Worm (Caenorhabditis elegans) whole organism, L4 larva: Measurements from ENCODE around the gene F43G6.16.

Source experiments
- D1046.2 ChIP-seq: fragments of 200-800 bp; sonication (Bioruptor generic); IDR thresholded peaks from 2 replicates; pipeline ENCODE4 v1.3.6; 2022; ENCODE audit warnings: missing genetic modification characterization, missing compliant biosample characterization
- F26F4.8 ChIP-seq: fragments of 200-800 bp; sonication (Bioruptor generic); conservative IDR thresholded peaks from 2 replicates; pipeline ENCODE4 v1.3.6; 2022; ENCODE audit warnings: missing genetic modification characterization, missing compliant biosample characterization
- F49E8.2 ChIP-seq: sonication (generic microtip); optimal IDR thresholded peaks from 2 replicates; lab custom pipeline; 2016; ENCODE audit warnings: missing compliant biosample characterization, mild to moderate bottlenecking, missing genetic modification characterization, borderline replicate concordance
- R02D3.7 ChIP-seq: fragments of 150-350 bp; sonication (generic microtip); optimal IDR thresholded peaks from 3 replicates; lab custom pipeline; 2014; ENCODE audit warnings: missing biosample characterization, missing genetic modification characterization
- T26A8.4 ChIP-seq: fragments of 200-800 bp; sonication (Bioruptor generic); IDR thresholded peaks from 2 replicates; pipeline ENCODE4 v1.3.6; 2022; ENCODE audit warnings: missing genetic modification characterization, missing compliant biosample characterization
- Y48G9A.11 ChIP-seq: fragments of 200-800 bp; sonication (Bioruptor generic); IDR thresholded peaks from 2 replicates; pipeline ENCODE4 v1.3.6; 2022; ENCODE audit warnings: missing genetic modification reagents, missing genetic modification characterization, missing compliant biosample characterization
- ZK546.5 ChIP-seq, 2 experiments: sonication (generic microtip); optimal IDR thresholded peaks; 2 replicates each; lab custom pipeline; 2017; ENCODE audit warnings: missing biosample characterization in 2 of 2, missing genetic modification characterization in 2 of 2
- ama-1 ChIP-seq: fragments of 150-350 bp; optimal IDR thresholded peaks from 2 replicates; lab custom pipeline; 2014; ENCODE audit warnings: inconsistent platforms, mixed read lengths
- attf-4 ChIP-seq: sonication (generic microtip); optimal IDR thresholded peaks from 3 replicates; lab custom pipeline; 2017; ENCODE audit warnings: missing biosample characterization, missing genetic modification characterization
- ceh-20 ChIP-seq: fragments of 200-800 bp; sonication (Bioruptor generic); IDR thresholded peaks from 2 replicates; pipeline ENCODE4 v1.3.6; 2022; ENCODE audit warnings: missing genetic modification reagents, missing genetic modification characterization, missing compliant biosample characterization
- ceh-32 ChIP-seq: sonication (generic microtip); optimal IDR thresholded peaks from 2 replicates; lab custom pipeline; 2016; ENCODE audit warnings: mild to moderate bottlenecking, missing genetic modification characterization, missing compliant biosample characterization; ENCODE audit not compliant: poor library complexity
- ceh-44 ChIP-seq: fragments of 200-800 bp; sonication (Bioruptor generic); IDR thresholded peaks from 2 replicates; pipeline ENCODE4 v1.3.6; 2022; ENCODE audit warnings: missing genetic modification reagents, missing genetic modification characterization, missing compliant biosample characterization
- ceh-62 ChIP-seq: sonication (generic microtip); optimal IDR thresholded peaks from 2 replicates; lab custom pipeline; 2017; ENCODE audit warnings: missing biosample characterization, missing genetic modification characterization
- ceh-82 ChIP-seq: sonication (generic microtip); optimal IDR thresholded peaks from 2 replicates; lab custom pipeline; 2017; ENCODE audit warnings: missing biosample characterization, missing genetic modification characterization
- ctbp-1 ChIP-seq: fragments of 200-800 bp; sonication (Bioruptor generic); IDR thresholded peaks from 2 replicates; pipeline ENCODE4 v1.3.6; 2022; ENCODE audit warnings: missing genetic modification reagents, missing genetic modification characterization, missing compliant biosample characterization
- daf-16 ChIP-seq, 3 experiments: sonication (generic microtip); optimal IDR thresholded peaks; 2 replicates each; lab custom pipeline; 2016 to 2017; ENCODE audit warnings: missing genetic modification characterization in 3 of 3, missing genetic modification reagents in 3 of 3, mild to moderate bottlenecking in 2 of 3, missing compliant biosample characterization in 2 of 3, missing biosample characterization in 1 of 3, moderate library complexity in 1 of 3
- daf-19 ChIP-seq: fragments of 200-800 bp; sonication (Bioruptor generic); conservative IDR thresholded peaks from 2 replicates; pipeline ENCODE4 v1.3.6; 2022; ENCODE audit warnings: missing genetic modification characterization, missing compliant biosample characterization
- dmd-6 ChIP-seq: fragments of 200-800 bp; sonication (Bioruptor generic); IDR thresholded peaks from 2 replicates; pipeline ENCODE4 v1.3.6; 2022; ENCODE audit warnings: missing genetic modification reagents, missing genetic modification characterization, missing compliant biosample characterization
- dmd-8 ChIP-seq: fragments of 200-800 bp; sonication (Bioruptor generic); IDR thresholded peaks from 2 replicates; pipeline ENCODE4 v1.3.6; 2022; ENCODE audit warnings: missing genetic modification characterization, missing compliant biosample characterization
- dpl-1 ChIP-seq: fragments of 150-350 bp; optimal IDR thresholded peaks from 2 replicates; lab custom pipeline; 2014; ENCODE audit warnings: missing biosample characterization, missing genetic modification reagents, missing genetic modification characterization
- duxl-1 ChIP-seq: sonication (generic microtip); optimal IDR thresholded peaks from 2 replicates; lab custom pipeline; 2016; ENCODE audit warnings: mild to moderate bottlenecking, missing genetic modification characterization, moderate library complexity, missing compliant biosample characterization; ENCODE audit not compliant: poor library complexity
- egl-43 ChIP-seq: fragments of 200-800 bp; sonication (Bioruptor generic); IDR thresholded peaks from 2 replicates; pipeline ENCODE4 v1.3.6; 2022; ENCODE audit warnings: missing genetic modification reagents, missing genetic modification characterization, missing compliant biosample characterization
- gei-8 ChIP-seq: fragments of 200-800 bp; sonication (Bioruptor generic); optimal IDR thresholded peaks from 2 replicates; lab custom pipeline; 2018; ENCODE audit warnings: mild to moderate bottlenecking, missing genetic modification characterization, missing compliant biosample characterization
- hlh-11 ChIP-seq: fragments of 200-800 bp; sonication (Bioruptor generic); optimal IDR thresholded peaks from 2 replicates; lab custom pipeline; 2018; ENCODE audit warnings: mild to moderate bottlenecking, missing genetic modification characterization, missing compliant biosample characterization
- hlh-30 ChIP-seq: sonication (generic microtip); optimal IDR thresholded peaks from 2 replicates; lab custom pipeline; 2017; ENCODE audit warnings: antibody characterized with exemption, mild to moderate bottlenecking, missing genetic modification characterization, missing compliant biosample characterization; ENCODE audit not compliant: insufficient read depth
- hmg-1.1 ChIP-seq: fragments of 200-800 bp; sonication (Bioruptor generic); IDR thresholded peaks from 2 replicates; pipeline ENCODE4 v1.3.6; 2022; ENCODE audit warnings: missing genetic modification reagents, missing genetic modification characterization, missing compliant biosample characterization
- lin-1 ChIP-seq: fragments of 200-800 bp; sonication (Bioruptor generic); IDR thresholded peaks from 2 replicates; pipeline ENCODE4 v1.3.6; 2022; ENCODE audit warnings: missing genetic modification reagents, missing genetic modification characterization, missing compliant biosample characterization
- lin-13 ChIP-seq: fragments of 150-350 bp; optimal IDR thresholded peaks from 2 replicates; lab custom pipeline; 2014; ENCODE audit warnings: missing biosample characterization, missing genetic modification reagents, missing genetic modification characterization
- lin-15B ChIP-seq: fragments of 150-350 bp; sonication (generic microtip); optimal IDR thresholded peaks from 3 replicates; lab custom pipeline; 2014; ENCODE audit warnings: missing biosample characterization, missing genetic modification characterization
- lsy-2 ChIP-seq, 2 experiments: fragments of 150-350 bp in 1 of 2; sonication (generic microtip) in 1 of 2; optimal IDR thresholded peaks; 2 replicates each; lab custom pipeline; 2014 to 2017; ENCODE audit warnings: missing biosample characterization in 2 of 2, missing genetic modification characterization in 2 of 2
- madf-9 ChIP-seq: fragments of 200-800 bp; sonication (Bioruptor generic); conservative IDR thresholded peaks from 2 replicates; pipeline ENCODE4 v1.3.6; 2022; ENCODE audit warnings: missing genetic modification reagents, missing genetic modification characterization, missing compliant biosample characterization
- mep-1 ChIP-seq: fragments of 150-350 bp; sonication (generic microtip); optimal IDR thresholded peaks from 3 replicates; lab custom pipeline; 2014; ENCODE audit warnings: missing biosample characterization, missing genetic modification characterization
- mxl-3 ChIP-seq: fragments of 200-800 bp; sonication (Bioruptor generic); optimal IDR thresholded peaks from 2 replicates; lab custom pipeline; 2018; ENCODE audit warnings: mild to moderate bottlenecking, missing genetic modification characterization, missing compliant biosample characterization
- nhr-11 ChIP-seq: fragments of 150-350 bp; optimal IDR thresholded peaks from 2 replicates; lab custom pipeline; 2014; ENCODE audit warnings: missing biosample characterization, missing genetic modification characterization
- nhr-237 ChIP-seq: sonication (generic microtip); optimal IDR thresholded peaks from 2 replicates; lab custom pipeline; 2017; ENCODE audit warnings: missing biosample characterization, missing genetic modification characterization
- nhr-28 ChIP-seq: fragments of 150-350 bp; optimal IDR thresholded peaks from 2 replicates; lab custom pipeline; 2014; ENCODE audit warnings: missing biosample characterization, missing genetic modification characterization
- nhr-41 ChIP-seq: fragments of 200-800 bp; sonication (Bioruptor generic); IDR thresholded peaks from 2 replicates; pipeline ENCODE4 v1.3.6; 2022; ENCODE audit warnings: missing genetic modification reagents, missing genetic modification characterization, missing compliant biosample characterization
- nhr-48 ChIP-seq: sonication (generic microtip); optimal IDR thresholded peaks from 2 replicates; lab custom pipeline; 2016; ENCODE audit warnings: mild to moderate bottlenecking, missing genetic modification characterization, missing compliant biosample characterization
- nhr-77 ChIP-seq: fragments of 150-350 bp; optimal IDR thresholded peaks from 2 replicates; lab custom pipeline; 2014; ENCODE audit warnings: missing biosample characterization, missing genetic modification characterization
- pha-4 ChIP-seq, 2 experiments: fragments of 150-350 bp in 1 of 2; fragments of 200-800 bp in 1 of 2; sonication (Bioruptor generic) in 1 of 2; IDR thresholded peaks in 1 of 2; optimal IDR thresholded peaks in 1 of 2; 2 replicates each; pipeline versions ENCODE4 v1.3.6 to Lab custom; 2014 to 2022; ENCODE audit warnings: missing genetic modification characterization in 2 of 2, missing genetic modification reagents in 2 of 2, missing biosample characterization in 1 of 2, missing compliant biosample characterization in 1 of 2
- snpc-1.2 ChIP-seq: fragments of 200-800 bp; sonication (Bioruptor generic); IDR thresholded peaks from 2 replicates; pipeline ENCODE4 v1.3.6; 2022; ENCODE audit warnings: missing genetic modification reagents, missing genetic modification characterization, missing compliant biosample characterization
- snpc-4 ChIP-seq: fragments of 150-350 bp; optimal IDR thresholded peaks from 2 replicates; lab custom pipeline; 2014; ENCODE audit warnings: missing biosample characterization, missing genetic modification characterization
- spr-1 ChIP-seq: sonication (generic microtip); optimal IDR thresholded peaks from 2 replicates; lab custom pipeline; 2016; ENCODE audit warnings: mild to moderate bottlenecking, missing genetic modification characterization, missing compliant biosample characterization
- spr-3 ChIP-seq: fragments of 200-800 bp; sonication (Bioruptor generic); optimal IDR thresholded peaks from 2 replicates; lab custom pipeline; 2018; ENCODE audit warnings: mild to moderate bottlenecking, missing genetic modification characterization, missing compliant biosample characterization
- unc-130 ChIP-seq: sonication (generic microtip); optimal IDR thresholded peaks from 2 replicates; lab custom pipeline; 2016; ENCODE audit warnings: missing genetic modification reagents, missing genetic modification characterization, missing compliant biosample characterization
- unc-62 ChIP-seq, 3 experiments: fragments of 150-350 bp in 1 of 3; sonication (generic microtip); optimal IDR thresholded peaks in 2 of 3; peaks in 1 of 3; 1 replicate in 1 of 3; 2 replicates in 2 of 3; lab custom pipeline; 2014 to 2017; ENCODE audit warnings: missing biosample characterization in 3 of 3, missing genetic modification characterization in 3 of 3, missing genetic modification reagents in 3 of 3, missing genotype in 1 of 3
- zag-1 ChIP-seq: fragments of 150-350 bp; optimal IDR thresholded peaks from 2 replicates; lab custom pipeline; 2014; ENCODE audit warnings: missing biosample characterization, missing genetic modification characterization
- zfp-2 ChIP-seq: sonication (generic microtip); optimal IDR thresholded peaks from 2 replicates; lab custom pipeline; 2016; ENCODE audit warnings: mild to moderate bottlenecking, missing genetic modification characterization, missing compliant biosample characterization
- zip-11 ChIP-seq: fragments of 200-800 bp; sonication (Bioruptor generic); IDR thresholded peaks from 2 replicates; pipeline ENCODE4 v1.3.6; 2022; ENCODE audit warnings: missing genetic modification characterization, missing compliant biosample characterization
- zip-2 ChIP-seq: fragments of 150-350 bp; optimal IDR thresholded peaks from 2 replicates; lab custom pipeline; 2014; ENCODE audit warnings: missing biosample characterization, missing genetic modification characterization

F43G6.16 gene

DNA sequence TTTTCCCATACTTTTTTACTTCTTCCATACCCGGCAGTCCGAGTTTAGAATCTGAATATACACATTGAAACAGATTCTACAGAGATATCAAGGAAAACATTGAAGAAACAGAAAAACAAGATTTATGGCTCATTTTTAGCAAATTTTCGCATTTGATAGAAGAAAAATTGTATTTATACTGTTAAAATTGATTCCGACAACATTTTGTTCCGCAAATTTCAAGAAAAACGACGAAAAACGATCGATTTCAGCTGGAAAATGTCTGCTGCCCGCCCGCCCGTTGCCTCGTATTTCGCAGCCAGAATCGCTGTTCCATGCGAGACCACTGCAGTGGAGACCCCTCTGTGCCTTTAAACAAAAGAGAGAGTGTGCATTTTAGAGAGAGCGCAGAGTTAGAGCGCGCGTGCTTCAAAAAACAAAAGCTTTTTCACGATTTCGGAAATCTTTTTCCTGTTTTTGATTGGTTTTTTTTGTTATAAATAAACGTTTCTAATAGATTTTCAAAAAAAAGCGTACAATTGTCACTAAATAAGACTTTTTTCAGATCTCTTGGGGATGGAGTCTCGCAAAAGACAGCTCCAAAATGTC is 4.4 kb downstream of the F43G6.16 start, which contains the start of the genes patr-1 and dna-2 (continued):
- TF ChIP-seq ceh-20 (GFP tag; lab: Robert Waterston, UW) (no peak), ceh-32 (no peak), gei-8 (GFP tag; lab: Kevin White, UChicago) (no peak), nhr-41 (GFP tag; lab: Robert Waterston, UW) (no peak), spr-1 (tag; lab: Kevin White, UChicago) (no peak), daf-16 (GFP tag; optimal IDR thresholded peaks at IDR 0.05; lab: Kevin White, UChicago) (no peak), daf-16 (tag; optimal IDR thresholded peaks at IDR 0.05; lab: Kevin White, UChicago) (no peak), egl-43 (no peak), nhr-11 (tag; lab: Kevin White, UChicago) (peak; percentile 30), snpc-4 (tag; lab: Kevin White, UChicago) (no peak), spr-3 (GFP tag; lab: Kevin White, UChicago) (no peak), hlh-11 (peak; percentile 59), lin-15B (no peak), attf-4 (tag; lab: Kevin White, UChicago) (no peak), R02D3.7 (tag; lab: Kevin White, UChicago) (no peak), ctbp-1 (GFP tag; lab: Robert Waterston, UW) (no peak), D1046.2 (no peak), ceh-82 (tag; lab: Kevin White, UChicago) (no peak), F49E8.2 (tag; lab: Kevin White, UChicago) (no peak), zip-2 (tag; lab: Kevin White, UChicago) (no peak), ZK546.5 (tag; optimal IDR thresholded peaks at IDR 0.05; lab: Kevin White, UChicago) (no peak), unc-130 (GFP tag; lab: Kevin White, UChicago) (peak; percentile 37), zag-1 (tag; lab: Kevin White, UChicago) (no peak), daf-19 (GFP tag; lab: Robert Waterston, UW) (no peak), pha-4 (GFP tag; IDR thresholded peaks at IDR 0.05; lab: Robert Waterston, UW) (no peak), pha-4 (tag; optimal IDR thresholded peaks at IDR 0.05; lab: Kevin White, UChicago) (no peak), T26A8.4 (no peak), nhr-48 (no peak), nhr-77 (tag; lab: Kevin White, UChicago) (no peak), dmd-6 (no peak), hmg-1.1 (peak; percentile 64; the same call in 1 of the 2 replicates), zip-11 (GFP tag; lab: Robert Waterston, UW) (no peak), ceh-44 (GFP tag; lab: Robert Waterston, UW) (0 out of 2 replicates have a peak, but pooled peaks have one; percentile 59), snpc-1.2 (GFP tag; lab: Robert Waterston, UW) (no peak), nhr-237 (tag; lab: Kevin White, UChicago) (no peak), lin-13 (GFP tag; lab: Kevin White, UChicago) (peak; percentile 31), ceh-62 (tag; lab: Kevin White, UChicago) (no peak), hlh-30 (tag; lab: Kevin White, UChicago) (peak; percentile 64), ama-1 (peak; percentile 67), duxl-1 (tag; lab: Kevin White, UChicago) (no peak), nhr-28 (peak; percentile 28), lsy-2 (tag; optimal IDR thresholded peaks at IDR 0.05; lab: Kevin White, UChicago) (peak in 1 of 2 experiments; percentile 86), F26F4.8 (GFP tag; lab: Robert Waterston, UW) (no peak), dpl-1 (GFP tag; lab: Kevin White, UChicago) (peak; percentile 85), dmd-8 (GFP tag; lab: Robert Waterston, UW) (no peak), Y48G9A.11 (GFP tag; lab: Robert Waterston, UW) (no peak), unc-62 (GFP tag; optimal IDR thresholded peaks at IDR 0.05 in 1 of 2; lab: Kevin White, UChicago) (peak in 1 of 2 experiments; percentile 59), unc-62 (tag; optimal IDR thresholded peaks at IDR 0.05; lab: Kevin White, UChicago) (no peak), zfp-2 (no peak), lin-1 (GFP tag; lab: Robert Waterston, UW) (no peak), mxl-3 (GFP tag; lab: Kevin White, UChicago) (no peak), mep-1 (tag; lab: Kevin White, UChicago) (peak; percentile 55), madf-9 (GFP tag; lab: Robert Waterston, UW) (no peak)
